Fruit fly (Drosophila melanogaster) whole organism, embryonic: Measurements from ENCODE around the gene CG4953.

ENCODE experiments used
- Ada2b ChIP-seq: fragments of 200-800 bp; sonication (Bioruptor generic); IDR thresholded peaks from 2 replicates; pipeline ENCODE4 v1.3.6; 2022; ENCODE audit warnings: missing biosample characterization, missing genetic modification characterization
- Adf1 ChIP-seq: fragments of 200-800 bp; sonication (Bioruptor generic); IDR thresholded peaks from 2 replicates; pipeline ENCODE4 v1.3.6; 2022; ENCODE audit warnings: missing biosample characterization, missing genetic modification characterization
- B-H1 ChIP-seq: fragments of 200-800 bp; sonication (Bioruptor generic); IDR thresholded peaks from 3 replicates; pipeline ENCODE4 v1.3.6; 2022; ENCODE audit warnings: missing biosample characterization, missing genetic modification characterization
- CG12104 ChIP-seq: fragments of 200-800 bp; sonication (Bioruptor generic); optimal IDR thresholded peaks from 3 replicates; lab custom pipeline; 2016; ENCODE audit warnings: missing biosample characterization, missing genetic modification characterization
- CG15073 ChIP-seq: fragments of 200-800 bp; sonication (Bioruptor generic); optimal IDR thresholded peaks from 2 replicates; lab custom pipeline; 2016; ENCODE audit warnings: missing biosample characterization, missing genetic modification characterization
- CG15696 ChIP-seq: fragments of 200-800 bp; sonication (Bioruptor generic); optimal IDR thresholded peaks from 2 replicates; lab custom pipeline; 2019; ENCODE audit warnings: missing biosample characterization, mild to moderate bottlenecking, missing genetic modification characterization, moderate library complexity
- CG16815 ChIP-seq: fragments of 200-800 bp; sonication (Bioruptor generic); optimal IDR thresholded peaks from 3 replicates; lab custom pipeline; 2017; ENCODE audit warnings: missing biosample characterization, mild to moderate bottlenecking, missing genetic modification characterization
- CG18262 ChIP-seq: fragments of 200-800 bp; optimal IDR thresholded peaks from 3 replicates; lab custom pipeline; 2019; ENCODE audit warnings: missing biosample characterization, mild to moderate bottlenecking, missing genetic modification characterization, moderate library complexity
- CG2202 ChIP-seq: fragments of 200-800 bp; sonication (Bioruptor generic); optimal IDR thresholded peaks from 2 replicates; lab custom pipeline; 2018; ENCODE audit warnings: missing biosample characterization, mild to moderate bottlenecking, missing genetic modification characterization
- CG30403 ChIP-seq: fragments of 200-800 bp; sonication (Bioruptor generic); optimal IDR thresholded peaks from 3 replicates; lab custom pipeline; 2016; ENCODE audit warnings: missing biosample characterization, missing genetic modification characterization
- CG32532 ChIP-seq: fragments of 200-800 bp; sonication (Bioruptor generic); IDR thresholded peaks from 2 replicates; pipeline ENCODE4 v1.3.6; 2022; ENCODE audit warnings: missing biosample characterization, missing genetic modification characterization
- CG33213 ChIP-seq: fragments of 200-800 bp; sonication (Bioruptor generic); optimal IDR thresholded peaks from 3 replicates; lab custom pipeline; 2016; ENCODE audit warnings: missing biosample characterization, missing genetic modification characterization
- CG34422 ChIP-seq: fragments of 200-800 bp; sonication (Bioruptor generic); IDR thresholded peaks from 3 replicates; pipeline ENCODE4 v1.3.6; 2022; ENCODE audit warnings: missing biosample characterization, missing genetic modification characterization
- CG3995 ChIP-seq: fragments of 200-800 bp; sonication (Bioruptor generic); optimal IDR thresholded peaks from 3 replicates; lab custom pipeline; 2016; ENCODE audit warnings: missing biosample characterization, missing genetic modification characterization
- CG4820 ChIP-seq: fragments of 200-800 bp; sonication (Bioruptor generic); optimal IDR thresholded peaks from 3 replicates; lab custom pipeline; 2016; ENCODE audit warnings: missing biosample characterization, missing genetic modification characterization
- CG5953 ChIP-seq: fragments of 200-800 bp; sonication (Bioruptor generic); IDR thresholded peaks from 2 replicates; pipeline ENCODE4 v1.3.6; 2022; ENCODE audit warnings: missing biosample characterization, missing genetic modification characterization
- CG7556 ChIP-seq: fragments of 200-800 bp; sonication (Bioruptor generic); optimal IDR thresholded peaks from 2 replicates; lab custom pipeline; 2017; ENCODE audit warnings: missing biosample characterization, mild to moderate bottlenecking, missing genetic modification characterization
- CG7786 ChIP-seq: fragments of 200-800 bp; sonication (Bioruptor generic); optimal IDR thresholded peaks from 2 replicates; lab custom pipeline; 2016; ENCODE audit warnings: missing biosample characterization, missing genetic modification characterization
- CG8478 ChIP-seq: fragments of >200 bp; optimal IDR thresholded peaks from 2 replicates; lab custom pipeline; 2018
- Camta ChIP-seq: fragments of 200-800 bp; sonication (Bioruptor generic); optimal IDR thresholded peaks from 2 replicates; lab custom pipeline; 2016; ENCODE audit warnings: missing biosample characterization, missing genetic modification characterization
- Drgx ChIP-seq: fragments of 200-800 bp; sonication (Bioruptor generic); IDR thresholded peaks from 2 replicates; pipeline ENCODE4 v1.3.6; 2022; ENCODE audit warnings: missing biosample characterization, missing genetic modification characterization
- ERR ChIP-seq: fragments of 200-800 bp; sonication (Bioruptor generic); optimal IDR thresholded peaks from 2 replicates; lab custom pipeline; 2016; ENCODE audit warnings: missing biosample characterization, missing genetic modification characterization
- Eip74EF ChIP-seq, 2 experiments: fragments of 200-800 bp in 1 of 2; fragments of >200 bp in 1 of 2; sonication (Bioruptor generic) in 1 of 2; optimal IDR thresholded peaks; 2 replicates each; lab custom pipeline; 2017 to 2019; ENCODE audit warnings: missing biosample characterization in 2 of 2, missing genetic modification characterization in 2 of 2, mild to moderate bottlenecking in 1 of 2, moderate library complexity in 1 of 2
- Ets97D ChIP-seq: fragments of 200-800 bp; sonication (Bioruptor generic); optimal IDR thresholded peaks from 3 replicates; lab custom pipeline; 2016; ENCODE audit warnings: missing biosample characterization, missing genetic modification characterization
- H15 ChIP-seq: fragments of 200-800 bp; sonication (Bioruptor generic); IDR thresholded peaks from 3 replicates; pipeline ENCODE4 v1.3.6; 2022; ENCODE audit warnings: missing biosample characterization, missing genetic modification characterization
- Hand ChIP-seq: fragments of 200-800 bp; sonication (Bioruptor generic); optimal IDR thresholded peaks from 2 replicates; lab custom pipeline; 2017; ENCODE audit warnings: mild to moderate bottlenecking, missing biosample characterization, missing genetic modification reagents, missing genetic modification characterization
- Hr3 ChIP-seq: fragments of 200-800 bp; sonication (Bioruptor generic); optimal IDR thresholded peaks from 3 replicates; lab custom pipeline; 2016; ENCODE audit warnings: missing biosample characterization, missing genetic modification characterization
- Hr39 ChIP-seq: fragments of >200 bp; optimal IDR thresholded peaks from 2 replicates; lab custom pipeline; 2017
- Hr51 ChIP-seq, 2 experiments: fragments of 200-800 bp; sonication (Bioruptor generic); optimal IDR thresholded peaks; 2 replicates in 1 of 2; 3 replicates in 1 of 2; lab custom pipeline; 2016 to 2018; ENCODE audit warnings: missing biosample characterization in 2 of 2, missing genetic modification characterization in 2 of 2, mild to moderate bottlenecking in 1 of 2, moderate library complexity in 1 of 2
- Tbp ChIP-seq: fragments of >200 bp; optimal IDR thresholded peaks from 2 replicates; lab custom pipeline; 2018; ENCODE audit warnings: missing biosample characterization, missing genetic modification characterization
- abd-A ChIP-seq: fragments of 200-800 bp; sonication (Bioruptor generic); optimal IDR thresholded peaks from 3 replicates; lab custom pipeline; 2019; ENCODE audit warnings: missing biosample characterization, mild to moderate bottlenecking, missing genetic modification characterization, moderate library complexity
- amos ChIP-seq: fragments of 200-800 bp; sonication (Bioruptor generic); IDR thresholded peaks from 2 replicates; pipeline ENCODE4 v1.3.6; 2022; ENCODE audit warnings: missing biosample characterization, missing genetic modification characterization; ENCODE audit not compliant: partially characterized antibody
- aop ChIP-seq: fragments of 200-800 bp; sonication (Bioruptor generic); IDR thresholded peaks from 2 replicates; pipeline ENCODE4 v1.3.6; 2022; ENCODE audit warnings: missing biosample characterization, missing genetic modification characterization
- ash1 ChIP-seq: fragments of 200-800 bp; sonication (Bioruptor generic); optimal IDR thresholded peaks from 2 replicates; lab custom pipeline; 2018; ENCODE audit warnings: missing biosample characterization, mild to moderate bottlenecking, missing genetic modification characterization
- ato ChIP-seq: fragments of 200-800 bp; sonication (Bioruptor generic); IDR thresholded peaks from 2 replicates; pipeline ENCODE4 v1.3.6; 2022; ENCODE audit warnings: missing biosample characterization, missing genetic modification characterization; ENCODE audit not compliant: partially characterized antibody
- bigmax ChIP-seq: fragments of 200-800 bp; sonication (Bioruptor generic); optimal IDR thresholded peaks from 2 replicates; lab custom pipeline; 2018; ENCODE audit warnings: missing biosample characterization, mild to moderate bottlenecking, missing genetic modification characterization
- dpn ChIP-seq, 2 experiments: fragments of 200-800 bp; sonication (Bioruptor generic); optimal IDR thresholded peaks; 3 replicates each; lab custom pipeline; 2016; ENCODE audit warnings: missing biosample characterization in 2 of 2, missing genetic modification characterization in 2 of 2
- eve ChIP-seq, 2 experiments: fragments of >200 bp; optimal IDR thresholded peaks; 2 replicates each; lab custom pipeline; 2017; ENCODE audit warnings: missing biosample characterization in 2 of 2, missing genetic modification characterization in 2 of 2
- gcm2 ChIP-seq: fragments of 200-800 bp; sonication (Bioruptor generic); optimal IDR thresholded peaks from 2 replicates; lab custom pipeline; 2016; ENCODE audit warnings: missing biosample characterization, missing genetic modification characterization
- gt ChIP-seq: fragments of 200-800 bp; sonication (Bioruptor generic); IDR thresholded peaks from 2 replicates; pipeline ENCODE4 v1.3.6; 2022; ENCODE audit warnings: missing biosample characterization, missing genetic modification characterization
- hkb ChIP-seq, 2 experiments: fragments of 200-800 bp in 1 of 2; fragments of >200 bp in 1 of 2; sonication (Bioruptor generic) in 1 of 2; IDR thresholded peaks in 1 of 2; optimal IDR thresholded peaks in 1 of 2; 2 replicates each; pipeline versions ENCODE4 v1.3.6 to Lab custom; 2017 to 2022; ENCODE audit warnings: missing biosample characterization in 1 of 2, missing genetic modification characterization in 1 of 2
- jing ChIP-seq: fragments of 200-800 bp; sonication (Bioruptor generic); optimal IDR thresholded peaks from 2 replicates; lab custom pipeline; 2018; ENCODE audit warnings: missing biosample characterization, mild to moderate bottlenecking, missing genetic modification characterization
- onecut ChIP-seq: fragments of 200-800 bp; sonication (Bioruptor generic); IDR thresholded peaks from 2 replicates; pipeline ENCODE4 v1.3.6; 2022; ENCODE audit warnings: missing biosample characterization, missing genetic modification characterization
- sna ChIP-seq: fragments of 200-800 bp; sonication (Bioruptor generic); IDR thresholded peaks from 2 replicates; pipeline ENCODE4 v1.3.6; 2022; ENCODE audit warnings: missing biosample characterization, missing genetic modification characterization; ENCODE audit not compliant: partially characterized antibody
- tin ChIP-seq: fragments of 200-800 bp; sonication (Bioruptor generic); optimal IDR thresholded peaks from 3 replicates; lab custom pipeline; 2016; ENCODE audit warnings: missing biosample characterization, missing genetic modification characterization
- tio ChIP-seq: fragments of 200-800 bp; sonication (Bioruptor generic); optimal IDR thresholded peaks from 2 replicates; lab custom pipeline; 2017; ENCODE audit warnings: missing biosample characterization, missing genetic modification characterization, inconsistent platforms
- toy ChIP-seq: fragments of 200-800 bp; sonication (Bioruptor generic); IDR thresholded peaks from 2 replicates; pipeline ENCODE4 v1.3.6; 2022; ENCODE audit warnings: missing biosample characterization, missing genetic modification characterization
- unpg ChIP-seq: fragments of 200-800 bp; sonication (Bioruptor generic); optimal IDR thresholded peaks from 3 replicates; lab custom pipeline; 2018; ENCODE audit warnings: missing biosample characterization, mild to moderate bottlenecking, missing genetic modification characterization, moderate library complexity
- wek ChIP-seq: fragments of 200-800 bp; sonication (Bioruptor generic); optimal IDR thresholded peaks from 3 replicates; lab custom pipeline; 2018; ENCODE audit warnings: missing biosample characterization, mild to moderate bottlenecking, missing genetic modification characterization, moderate library complexity
- wor ChIP-seq: fragments of 200-800 bp; sonication (Bioruptor generic); IDR thresholded peaks from 2 replicates; pipeline ENCODE4 v1.3.6; 2022; ENCODE audit warnings: missing biosample characterization, missing genetic modification characterization

The CG4953 gene

dm6 chr2L:10306518-10307260 is 40.2 kb downstream of the CG4953 start, which contains the start of the genes CG5390 and CG4968 (continued):
- peak; percentile 78 for TF ChIP-seq CG32532 (GFP tag; lab: Robert Waterston, UW)
- no peak for TF ChIP-seq eve (GFP tag; optimal IDR thresholded peaks at IDR 0.05; lab: Kevin White, UChicago)
- peak; percentile 86 for TF ChIP-seq Drgx (GFP tag; lab: Robert Waterston, UW)
- TF ChIP-seq unpg (GFP tag; lab: Kevin White, UChicago), result peak; percentile 81
- peak; percentile 52 for TF ChIP-seq Hr3
- TF ChIP-seq CG7786 (GFP tag; lab: Kevin White, UChicago), result no peak
- peak; percentile 22 for TF ChIP-seq tio
- TF ChIP-seq ato, result peak; percentile 27; the same call in 1 of the 2 replicates
- no peak for TF ChIP-seq CG15073 (GFP tag; lab: Kevin White, UChicago)
- TF ChIP-seq B-H1 (GFP tag; lab: Robert Waterston, UW), result peak; percentile 34; the same call in 1 of the 3 replicates
- TF ChIP-seq CG12104, result peak; percentile 39
- peak; percentile 22 for TF ChIP-seq CG33213
- TF ChIP-seq onecut (GFP tag; lab: Robert Waterston, UW), result peak; percentile 44
- TF ChIP-seq H15, result peak; percentile 45; the same call in 1 of the 3 replicates
- TF ChIP-seq CG16815 (GFP tag; lab: Kevin White, UChicago), result peak; percentile 12
- no peak for TF ChIP-seq abd-A (tag; lab: Kevin White, UChicago)
- TF ChIP-seq CG5953 (GFP tag; lab: Robert Waterston, UW), result 0 out of 2 replicates have a peak, but pooled peaks have one; percentile 45
- no peak for TF ChIP-seq Tbp
- TF ChIP-seq CG30403 (GFP tag; lab: Kevin White, UChicago), result peak; percentile 73
- peak; percentile 46 for TF ChIP-seq tin (GFP tag; lab: Kevin White, UChicago)
- no peak for TF ChIP-seq toy (GFP tag; lab: Robert Waterston, UW)
- TF ChIP-seq hkb (optimal IDR thresholded peaks at IDR 0.05; lab: Kevin White, UChicago), result no peak
- TF ChIP-seq hkb (GFP tag; IDR thresholded peaks at IDR 0.05; lab: Robert Waterston, UW), result peak; percentile 65
- TF ChIP-seq CG2202 (tag; lab: Kevin White, UChicago), result peak; percentile 17
- TF ChIP-seq Ets97D (GFP tag; lab: Kevin White, UChicago), result peak; percentile 77
- no peak for TF ChIP-seq gt (GFP tag; lab: Robert Waterston, UW)
- TF ChIP-seq Adf1 (GFP tag; lab: Robert Waterston, UW), result peak; percentile 48
- no peak for TF ChIP-seq Camta (GFP tag; lab: Kevin White, UChicago)
- peak; percentile 69 for TF ChIP-seq CG18262 (tag; lab: Kevin White, UChicago)
- no peak for TF ChIP-seq bigmax
- TF ChIP-seq jing, result no peak
- TF ChIP-seq aop (GFP tag; lab: Robert Waterston, UW), result no peak
- TF ChIP-seq amos (GFP tag; lab: Robert Waterston, UW), result no peak; the same call in 1 of the 2 replicates
- TF ChIP-seq Eip74EF (GFP tag; optimal IDR thresholded peaks at IDR 0.05; lab: Kevin White, UChicago), result peak in 1 of 2 experiments; percentile 46
- peak; percentile 63 for TF ChIP-seq Ada2b (GFP tag; lab: Robert Waterston, UW)
- no peak for TF ChIP-seq ash1
- peak; percentile 54 for TF ChIP-seq Hand (GFP tag; lab: Kevin White, UChicago)
- peak; percentile 44 to 69 for TF ChIP-seq dpn (GFP tag; optimal IDR thresholded peaks at IDR 0.05; lab: Kevin White, UChicago)
- no peak for TF ChIP-seq Hr39 (lab: Kevin White, UChicago)
- no peak for TF ChIP-seq CG8478
- no peak for TF ChIP-seq wor (GFP tag; lab: Robert Waterston, UW)
- TF ChIP-seq CG3995 (GFP tag; lab: Kevin White, UChicago), result peak; percentile 35
- no peak for TF ChIP-seq ERR (GFP tag; lab: Kevin White, UChicago)
- peak; percentile 30 to 83 for TF ChIP-seq Hr51 (GFP tag; optimal IDR thresholded peaks at IDR 0.05; lab: Kevin White, UChicago)
- peak; percentile 20 for TF ChIP-seq CG4820 (GFP tag; lab: Kevin White, UChicago)
- TF ChIP-seq wek (GFP tag; lab: Kevin White, UChicago), result no peak
- TF ChIP-seq CG7556 (GFP tag; lab: Kevin White, UChicago), result peak; percentile 71
- TF ChIP-seq sna, result no peak
- TF ChIP-seq CG34422 (GFP tag; lab: Robert Waterston, UW), result peak; percentile 75
- TF ChIP-seq gcm2, result peak; percentile 20
- peak; percentile 32 for TF ChIP-seq CG15696 (tag; lab: Kevin White, UChicago)
